Worm (Caenorhabditis elegans) whole organism, L2 larva: ENCODE data around the gene F32G8.3.

Experiments
- C34F6.9 ChIP-seq: fragments of 150-350 bp; optimal IDR thresholded peaks from 2 replicates; lab custom pipeline; 2014; ENCODE audit warnings: missing biosample characterization, missing genetic modification characterization
- F13H6.1 ChIP-seq: sonication (generic microtip); optimal IDR thresholded peaks from 2 replicates; lab custom pipeline; 2016; ENCODE audit warnings: missing genetic modification characterization, missing compliant biosample characterization
- R02D3.7 ChIP-seq: fragments of 150-350 bp; optimal IDR thresholded peaks from 2 replicates; lab custom pipeline; 2014; ENCODE audit warnings: missing biosample characterization, missing genetic modification characterization
- Y55F3AM.14 ChIP-seq: fragments of 200-800 bp; sonication (Bioruptor generic); optimal IDR thresholded peaks from 2 replicates; lab custom pipeline; 2018; ENCODE audit warnings: mild to moderate bottlenecking, missing genetic modification characterization, missing compliant biosample characterization
- ZK546.5 ChIP-seq: sonication (generic microtip); optimal IDR thresholded peaks from 2 replicates; lab custom pipeline; 2017; ENCODE audit warnings: missing biosample characterization, missing genetic modification characterization
- alr-1 ChIP-seq: fragments of 150-350 bp; optimal IDR thresholded peaks from 2 replicates; lab custom pipeline; 2014; ENCODE audit warnings: missing biosample characterization, missing genetic modification characterization
- aly-2 ChIP-seq: fragments of 150-350 bp; optimal IDR thresholded peaks from 2 replicates; lab custom pipeline; 2014; ENCODE audit warnings: missing biosample characterization, missing genetic modification characterization
- blmp-1 ChIP-seq: sonication (generic microtip); optimal IDR thresholded peaks from 2 replicates; lab custom pipeline; 2017; ENCODE audit warnings: missing genetic modification characterization, mild to moderate bottlenecking, missing compliant biosample characterization, antibody characterized with exemption, moderate library complexity; ENCODE audit not compliant: insufficient read depth
- ceh-16 ChIP-seq: fragments of 150-350 bp; optimal IDR thresholded peaks from 2 replicates; lab custom pipeline; 2014; ENCODE audit warnings: missing biosample characterization, missing genetic modification characterization
- crh-2 ChIP-seq: sonication (generic microtip); optimal IDR thresholded peaks from 2 replicates; lab custom pipeline; 2017; ENCODE audit warnings: missing biosample characterization, missing genetic modification characterization
- dmd-4 ChIP-seq: sonication (generic microtip); optimal IDR thresholded peaks from 2 replicates; lab custom pipeline; 2017; ENCODE audit warnings: missing biosample characterization, missing genetic modification characterization
- egl-27 ChIP-seq: sonication (generic microtip); optimal IDR thresholded peaks from 3 replicates; lab custom pipeline; 2017; ENCODE audit warnings: missing biosample characterization, missing genetic modification reagents, missing genetic modification characterization
- elt-1 ChIP-seq: fragments of 150-350 bp; optimal IDR thresholded peaks from 2 replicates; lab custom pipeline; 2014; ENCODE audit warnings: missing biosample characterization, missing genetic modification characterization
- elt-3 ChIP-seq: sonication (generic microtip); optimal IDR thresholded peaks from 2 replicates; lab custom pipeline; 2017; ENCODE audit warnings: missing biosample characterization, missing genetic modification characterization
- fos-1 ChIP-seq: fragments of 150-350 bp; optimal IDR thresholded peaks from 2 replicates; lab custom pipeline; 2014; ENCODE audit warnings: missing biosample characterization, missing genetic modification characterization
- gmeb-1 ChIP-seq: fragments of 150-350 bp; optimal IDR thresholded peaks from 2 replicates; lab custom pipeline; 2014; ENCODE audit warnings: missing biosample characterization, missing genetic modification characterization
- lin-13 ChIP-seq: fragments of 150-350 bp; optimal IDR thresholded peaks from 2 replicates; lab custom pipeline; 2014; ENCODE audit warnings: missing biosample characterization, missing genetic modification reagents, missing genetic modification characterization
- lin-39 ChIP-seq: fragments of 150-350 bp; optimal IDR thresholded peaks from 2 replicates; lab custom pipeline; 2014; ENCODE audit warnings: missing biosample characterization, missing genetic modification reagents, missing genetic modification characterization
- lsy-2 ChIP-seq, 2 experiments: fragments of 150-350 bp in 1 of 2; sonication (generic microtip) in 1 of 2; optimal IDR thresholded peaks; 2 replicates each; lab custom pipeline; 2014 to 2017; ENCODE audit warnings: missing biosample characterization in 2 of 2, missing genetic modification characterization in 2 of 2
- mab-5 ChIP-seq: fragments of 150-350 bp; optimal IDR thresholded peaks from 2 replicates; lab custom pipeline; 2014; ENCODE audit warnings: missing biosample characterization, missing genetic modification characterization
- mbf-1 ChIP-seq: sonication (generic microtip); optimal IDR thresholded peaks from 2 replicates; lab custom pipeline; 2017; ENCODE audit warnings: missing biosample characterization, missing genetic modification characterization
- mdl-1 ChIP-seq, 2 experiments: fragments of 150-350 bp in 1 of 2; sonication (generic microtip) in 1 of 2; optimal IDR thresholded peaks; 2 replicates each; lab custom pipeline; 2017; ENCODE audit warnings: missing biosample characterization in 2 of 2, missing genetic modification characterization in 2 of 2
- nhr-10 ChIP-seq: sonication (generic microtip); optimal IDR thresholded peaks from 2 replicates; lab custom pipeline; 2017; ENCODE audit warnings: missing biosample characterization, missing genetic modification characterization
- nhr-11 ChIP-seq: fragments of 150-350 bp; optimal IDR thresholded peaks from 2 replicates; lab custom pipeline; 2014; ENCODE audit warnings: missing biosample characterization, missing genetic modification characterization
- nhr-12 ChIP-seq: fragments of 150-350 bp; optimal IDR thresholded peaks from 2 replicates; lab custom pipeline; 2014; ENCODE audit warnings: missing biosample characterization, missing genetic modification characterization
- nhr-129 ChIP-seq: fragments of 150-350 bp; optimal IDR thresholded peaks from 2 replicates; lab custom pipeline; 2014; ENCODE audit warnings: missing biosample characterization, missing genetic modification characterization
- nhr-21 ChIP-seq: fragments of 150-350 bp; optimal IDR thresholded peaks from 2 replicates; lab custom pipeline; 2014; ENCODE audit warnings: missing biosample characterization, missing genetic modification characterization
- nhr-23 ChIP-seq: fragments of 150-350 bp; optimal IDR thresholded peaks from 2 replicates; lab custom pipeline; 2014; ENCODE audit warnings: missing biosample characterization, missing genetic modification reagents, missing genetic modification characterization
- nhr-237 ChIP-seq: fragments of 150-350 bp; optimal IDR thresholded peaks from 2 replicates; lab custom pipeline; 2014; ENCODE audit warnings: missing biosample characterization, missing genetic modification characterization
- nhr-6 ChIP-seq: fragments of 150-350 bp; optimal IDR thresholded peaks from 2 replicates; lab custom pipeline; 2014; ENCODE audit warnings: missing biosample characterization, missing genetic modification characterization
- nhr-77 ChIP-seq: fragments of 150-350 bp; optimal IDR thresholded peaks from 2 replicates; lab custom pipeline; 2014; ENCODE audit warnings: missing biosample characterization, missing genetic modification characterization
- peb-1 ChIP-seq: fragments of 150-350 bp; optimal IDR thresholded peaks from 2 replicates; lab custom pipeline; 2014; ENCODE audit warnings: missing biosample characterization, missing genetic modification characterization
- sem-4 ChIP-seq: fragments of 150-350 bp; optimal IDR thresholded peaks from 2 replicates; lab custom pipeline; 2014; ENCODE audit warnings: missing biosample characterization, missing genetic modification reagents, missing genetic modification characterization
- skn-1 ChIP-seq: sonication (generic microtip); optimal IDR thresholded peaks from 2 replicates; lab custom pipeline; 2017; ENCODE audit warnings: missing biosample characterization, missing genetic modification characterization
- sma-3 ChIP-seq: sonication (generic microtip); optimal IDR thresholded peaks from 2 replicates; lab custom pipeline; 2016; ENCODE audit warnings: missing genetic modification reagents, missing genetic modification characterization, missing compliant biosample characterization
- sma-9 ChIP-seq, 2 experiments: fragments of 150-350 bp in 1 of 2; sonication (generic microtip) in 1 of 2; optimal IDR thresholded peaks; 2 replicates each; lab custom pipeline; 2014 to 2016; ENCODE audit warnings: missing genetic modification characterization in 2 of 2, mild to moderate bottlenecking in 1 of 2, missing biosample characterization in 1 of 2, missing compliant biosample characterization in 1 of 2, missing genetic modification reagents in 1 of 2, moderate library complexity in 1 of 2
- snpc-4 ChIP-seq: fragments of 150-350 bp; optimal IDR thresholded peaks from 2 replicates; lab custom pipeline; 2014; ENCODE audit warnings: missing biosample characterization, missing genetic modification characterization
- unc-39 ChIP-seq: fragments of 150-350 bp; optimal IDR thresholded peaks from 2 replicates; lab custom pipeline; 2014; ENCODE audit warnings: missing biosample characterization, missing genetic modification characterization
- unc-55 ChIP-seq: fragments of 150-350 bp; sonication (generic microtip); optimal IDR thresholded peaks from 3 replicates; lab custom pipeline; 2014; ENCODE audit warnings: missing biosample characterization, missing genetic modification reagents, missing genetic modification characterization
- zag-1 ChIP-seq: fragments of 150-350 bp; optimal IDR thresholded peaks from 2 replicates; lab custom pipeline; 2014; ENCODE audit warnings: missing biosample characterization, missing genetic modification characterization
- ztf-1 ChIP-seq: fragments of 200-800 bp; sonication (Bioruptor generic); conservative IDR thresholded peaks from 2 replicates; pipeline ENCODE4 v1.3.6; 2022; ENCODE audit warnings: missing genetic modification characterization, missing compliant biosample characterization
- ztf-11 ChIP-seq: sonication (generic microtip); optimal IDR thresholded peaks from 2 replicates; lab custom pipeline; 2017; ENCODE audit warnings: missing biosample characterization, missing genetic modification characterization
- ztf-4 ChIP-seq: fragments of 150-350 bp; optimal IDR thresholded peaks from 2 replicates; lab custom pipeline; 2014; ENCODE audit warnings: missing biosample characterization, missing genetic modification characterization

F32G8.3 gene

DNA sequence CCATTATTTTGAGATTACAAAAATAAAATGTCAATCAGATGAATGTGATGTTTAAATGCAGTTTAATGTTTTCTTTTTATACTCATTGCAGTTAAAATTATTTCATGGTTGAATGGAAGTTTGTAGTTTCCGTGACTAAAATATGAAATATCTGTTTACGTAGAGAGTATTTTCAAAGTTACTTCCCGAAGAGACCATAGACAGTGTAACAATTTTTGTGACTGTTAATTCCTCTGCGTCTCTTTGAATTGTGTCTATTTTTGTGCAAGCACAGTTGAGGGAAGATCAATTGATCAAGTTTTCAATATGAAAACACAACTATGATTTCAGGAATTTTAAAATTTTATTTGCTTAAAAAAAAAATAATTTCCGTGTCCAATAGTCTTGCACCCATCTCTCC lies 8.4 kb downstream of the F32G8.3 start, which contains the start of gene F25D1.5:
F25D1.5 (minus strand) TSS at position 35 of the 400 bp plus-strand sequence.
- TF ChIP-seq nhr-11 (tag; lab: Kevin White, UChicago) (no peak), sma-9 (GFP tag; optimal IDR thresholded peaks at IDR 0.05; lab: Kevin White, UChicago) (peak; percentile 59), sma-9 (tag; optimal IDR thresholded peaks at IDR 0.05; lab: Kevin White, UChicago) (no peak), crh-2 (tag; lab: Kevin White, UChicago) (peak; percentile 24), fos-1 (peak; percentile 41), nhr-77 (peak; percentile 27)

DNA sequence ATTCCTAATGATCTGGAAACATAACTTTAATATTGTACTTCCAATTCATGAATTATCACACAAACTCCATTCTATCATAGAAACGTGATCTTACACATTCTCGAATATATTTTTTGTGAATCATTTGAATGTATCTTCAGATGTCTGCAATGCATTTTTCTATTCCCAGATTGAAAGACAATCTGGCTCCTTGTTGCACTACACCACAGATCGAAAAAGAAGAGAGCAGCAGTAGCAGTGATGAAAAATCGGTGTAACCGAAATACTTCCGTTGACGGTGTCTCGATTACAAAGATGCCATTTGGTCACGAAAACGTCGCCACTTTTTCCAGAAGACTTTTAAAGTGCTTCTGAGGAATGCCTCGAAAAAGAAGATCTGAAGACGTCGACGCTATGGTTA lies 15.1 kb downstream of the F32G8.3 start, which contains the start of gene degt-1:
degt-1 (plus strand) TSS at position 301 of the 400 bp plus-strand sequence.
- no peak for TF ChIP-seq C34F6.9
- TF ChIP-seq peb-1 (tag; lab: Kevin White, UChicago), result no peak
- TF ChIP-seq lin-13 (GFP tag; lab: Kevin White, UChicago), result no peak
- TF ChIP-seq zag-1 (tag; lab: Kevin White, UChicago), result no peak
- TF ChIP-seq nhr-77, result no peak
- no peak for TF ChIP-seq nhr-11 (tag; lab: Kevin White, UChicago)
- TF ChIP-seq nhr-6 (tag; lab: Kevin White, UChicago), result no peak
- TF ChIP-seq gmeb-1 (tag; lab: Kevin White, UChicago), result no peak

DNA sequence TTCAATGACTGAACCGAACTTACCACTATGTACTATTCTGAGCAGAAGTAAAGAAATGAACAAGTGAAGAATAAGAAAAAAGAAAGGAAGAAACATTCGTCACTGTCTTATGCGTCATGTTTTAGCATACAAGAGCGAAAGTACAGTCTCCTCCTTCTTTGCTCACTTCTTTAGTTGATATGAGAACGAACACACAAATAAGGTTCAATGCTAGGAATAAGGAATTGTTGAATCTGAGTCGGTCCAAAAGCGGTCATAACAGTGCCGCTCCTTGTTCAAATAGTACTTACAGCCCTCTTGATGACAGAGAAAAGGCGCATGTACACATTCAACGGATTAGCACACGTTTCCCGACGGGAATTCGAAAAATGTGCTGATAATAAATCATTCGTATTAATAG lies 16.0 kb downstream of the F32G8.3 start, which contains the start of gene F25D1.8:
F25D1.8 (plus strand) TSS at position 301 of the 400 bp plus-strand sequence.
- no peak for TF ChIP-seq lin-13 (GFP tag; lab: Kevin White, UChicago)
- TF ChIP-seq sma-3 (GFP tag; lab: Kevin White, UChicago), result no peak
- no peak for TF ChIP-seq alr-1 (tag; lab: Kevin White, UChicago)
- TF ChIP-seq R02D3.7 (tag; lab: Kevin White, UChicago), result no peak
- TF ChIP-seq mbf-1 (tag; lab: Kevin White, UChicago), result no peak
- no peak for TF ChIP-seq peb-1 (tag; lab: Kevin White, UChicago)
- no peak for TF ChIP-seq ztf-1 (GFP tag; lab: Robert Waterston, UW)
- TF ChIP-seq lin-39 (tag; lab: Kevin White, UChicago), result no peak
- TF ChIP-seq nhr-11 (tag; lab: Kevin White, UChicago), result no peak
- TF ChIP-seq ZK546.5 (tag; lab: Kevin White, UChicago), result no peak

DNA sequence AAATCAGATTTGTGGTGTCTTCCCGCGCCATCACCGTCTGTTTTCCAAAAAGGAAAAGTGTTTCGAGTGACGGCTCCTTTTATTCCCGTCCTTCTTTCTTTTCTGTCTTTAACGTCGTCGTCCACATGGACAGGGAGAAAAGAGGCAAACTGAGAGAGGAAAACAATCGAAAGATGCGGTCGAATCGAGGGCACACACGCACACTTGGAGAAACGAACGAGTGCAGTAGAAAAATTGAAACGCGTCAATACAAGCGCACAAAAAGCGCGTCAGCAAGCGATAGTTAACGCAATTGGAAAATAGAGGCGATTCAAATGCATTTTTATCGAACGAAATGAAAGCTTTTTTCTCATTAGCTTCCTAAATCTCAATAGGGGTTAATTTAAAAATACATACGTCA lies 18.3 kb downstream of the F32G8.3 start:
- peak; percentile 98 for TF ChIP-seq C34F6.9
- TF ChIP-seq ceh-16, result peak; percentile 86
- TF ChIP-seq nhr-129 (tag; lab: Kevin White, UChicago), result peak; percentile 97
- peak; percentile 87 for TF ChIP-seq sma-3 (GFP tag; lab: Kevin White, UChicago)
- TF ChIP-seq snpc-4 (tag; lab: Kevin White, UChicago), result peak; percentile 85
- TF ChIP-seq F13H6.1 (tag; lab: Kevin White, UChicago), result peak; percentile 94
- no peak for TF ChIP-seq peb-1 (tag; lab: Kevin White, UChicago)
- TF ChIP-seq lin-39 (tag; lab: Kevin White, UChicago), result peak; percentile 2
- TF ChIP-seq fos-1, result peak; percentile 89
- peak; percentile 19 for TF ChIP-seq nhr-12 (tag; lab: Kevin White, UChicago)
- peak; percentile 93 for TF ChIP-seq nhr-6 (tag; lab: Kevin White, UChicago)
- peak; percentile 31 for TF ChIP-seq nhr-10 (tag; lab: Kevin White, UChicago)
- no peak for TF ChIP-seq nhr-237 (tag; lab: Kevin White, UChicago)
- no peak for TF ChIP-seq mbf-1 (tag; lab: Kevin White, UChicago)
- no peak for TF ChIP-seq skn-1 (tag; lab: Kevin White, UChicago)
- TF ChIP-seq gmeb-1 (tag; lab: Kevin White, UChicago), result peak; percentile 96
- peak; percentile 95 for TF ChIP-seq sem-4
- TF ChIP-seq unc-55 (GFP tag; lab: Kevin White, UChicago), result peak; percentile 94
- peak; percentile 12 for TF ChIP-seq ZK546.5 (tag; lab: Kevin White, UChicago)
- peak in 1 of 2 experiments; percentile 79 for TF ChIP-seq mdl-1 (tag; optimal IDR thresholded peaks at IDR 0.05; lab: Kevin White, UChicago)
- peak; percentile 87 for TF ChIP-seq mab-5 (tag; lab: Kevin White, UChicago)
- no peak for TF ChIP-seq ztf-11
- TF ChIP-seq elt-1 (tag; lab: Kevin White, UChicago), result no peak
- peak; percentile 64 for TF ChIP-seq zag-1 (tag; lab: Kevin White, UChicago)
- TF ChIP-seq nhr-23 (tag; lab: Kevin White, UChicago), result no peak
- no peak for TF ChIP-seq alr-1 (tag; lab: Kevin White, UChicago)
- TF ChIP-seq nhr-11 (tag; lab: Kevin White, UChicago), result no peak
- TF ChIP-seq nhr-77, result peak; percentile 48
- no peak for TF ChIP-seq dmd-4 (tag; lab: Kevin White, UChicago)
- peak; percentile 86 to 95 for TF ChIP-seq lsy-2 (tag; optimal IDR thresholded peaks at IDR 0.05; lab: Kevin White, UChicago)
- TF ChIP-seq nhr-21, result peak; percentile 87
- TF ChIP-seq unc-39 (tag; lab: Kevin White, UChicago), result no peak
- no peak for TF ChIP-seq ztf-1 (GFP tag; lab: Robert Waterston, UW)
- TF ChIP-seq blmp-1 (tag; lab: Kevin White, UChicago), result peak; percentile 52
- peak; percentile 86 for TF ChIP-seq Y55F3AM.14 (GFP tag; lab: Kevin White, UChicago)
- TF ChIP-seq sma-9 (GFP tag; optimal IDR thresholded peaks at IDR 0.05; lab: Kevin White, UChicago), result peak; percentile 95
- TF ChIP-seq sma-9 (tag; optimal IDR thresholded peaks at IDR 0.05; lab: Kevin White, UChicago), result no peak
- TF ChIP-seq ztf-4 (tag; lab: Kevin White, UChicago), result peak; percentile 69
- TF ChIP-seq aly-2 (tag; lab: Kevin White, UChicago), result no peak
- no peak for TF ChIP-seq elt-3 (tag; lab: Kevin White, UChicago)
- peak; percentile 96 for TF ChIP-seq crh-2 (tag; lab: Kevin White, UChicago)
- TF ChIP-seq egl-27, result peak; percentile 87
- TF ChIP-seq R02D3.7 (tag; lab: Kevin White, UChicago), result peak; percentile 42
